Fruit fly (Drosophila melanogaster) whole organism, prepupa: Measurements from ENCODE around the gene CG33169.

Experiments
- CG11762 ChIP-seq: fragments of 200-800 bp; sonication (Bioruptor generic); optimal IDR thresholded peaks from 3 replicates; lab custom pipeline; 2016; ENCODE audit warnings: missing biosample characterization, missing genetic modification characterization; ENCODE audit not compliant: insufficient read depth
- CG1621 ChIP-seq: fragments of 200-800 bp; sonication (Bioruptor generic); optimal IDR thresholded peaks from 3 replicates; lab custom pipeline; 2018; ENCODE audit warnings: missing biosample characterization, mild to moderate bottlenecking, missing genetic modification characterization
- CG6163 ChIP-seq: fragments of 200-800 bp; sonication (Bioruptor generic); IDR thresholded peaks from 3 replicates; pipeline ENCODE4 v1.3.6; 2022; ENCODE audit warnings: missing biosample characterization, missing genetic modification characterization
- CG6808 ChIP-seq: fragments of 200-800 bp; sonication (Bioruptor generic); optimal IDR thresholded peaks from 3 replicates; lab custom pipeline; 2017; ENCODE audit warnings: missing biosample characterization, missing genetic modification characterization, mild to moderate bottlenecking, moderate library complexity, missing genetic modification reagents
- CG6854 ChIP-seq: fragments of 200-800 bp; sonication (Bioruptor generic); optimal IDR thresholded peaks from 2 replicates; lab custom pipeline; 2017; ENCODE audit warnings: missing biosample characterization, mild to moderate bottlenecking, missing genetic modification characterization
- Eip75B ChIP-seq: fragments of 200-800 bp; sonication (Bioruptor generic); optimal IDR thresholded peaks from 3 replicates; lab custom pipeline; 2016; ENCODE audit warnings: missing biosample characterization, missing genetic modification characterization
- Gug ChIP-seq: fragments of 200-800 bp; sonication (Bioruptor generic); IDR thresholded peaks from 2 replicates; pipeline ENCODE4 v1.3.6; 2022; ENCODE audit warnings: missing biosample characterization, missing genetic modification characterization
- Met ChIP-seq: fragments of 200-800 bp; sonication (Bioruptor generic); optimal IDR thresholded peaks from 3 replicates; lab custom pipeline; 2016; ENCODE audit warnings: missing biosample characterization, missing genetic modification characterization
- Sox102F ChIP-seq: fragments of 200-800 bp; sonication (Bioruptor generic); optimal IDR thresholded peaks from 2 replicates; lab custom pipeline; 2016; ENCODE audit warnings: missing biosample characterization, mild to moderate bottlenecking, missing genetic modification characterization
- topi ChIP-seq: fragments of 200-800 bp; sonication (Bioruptor generic); optimal IDR thresholded peaks from 3 replicates; lab custom pipeline; 2016; ENCODE audit warnings: missing biosample characterization, missing genetic modification characterization

DNA sequence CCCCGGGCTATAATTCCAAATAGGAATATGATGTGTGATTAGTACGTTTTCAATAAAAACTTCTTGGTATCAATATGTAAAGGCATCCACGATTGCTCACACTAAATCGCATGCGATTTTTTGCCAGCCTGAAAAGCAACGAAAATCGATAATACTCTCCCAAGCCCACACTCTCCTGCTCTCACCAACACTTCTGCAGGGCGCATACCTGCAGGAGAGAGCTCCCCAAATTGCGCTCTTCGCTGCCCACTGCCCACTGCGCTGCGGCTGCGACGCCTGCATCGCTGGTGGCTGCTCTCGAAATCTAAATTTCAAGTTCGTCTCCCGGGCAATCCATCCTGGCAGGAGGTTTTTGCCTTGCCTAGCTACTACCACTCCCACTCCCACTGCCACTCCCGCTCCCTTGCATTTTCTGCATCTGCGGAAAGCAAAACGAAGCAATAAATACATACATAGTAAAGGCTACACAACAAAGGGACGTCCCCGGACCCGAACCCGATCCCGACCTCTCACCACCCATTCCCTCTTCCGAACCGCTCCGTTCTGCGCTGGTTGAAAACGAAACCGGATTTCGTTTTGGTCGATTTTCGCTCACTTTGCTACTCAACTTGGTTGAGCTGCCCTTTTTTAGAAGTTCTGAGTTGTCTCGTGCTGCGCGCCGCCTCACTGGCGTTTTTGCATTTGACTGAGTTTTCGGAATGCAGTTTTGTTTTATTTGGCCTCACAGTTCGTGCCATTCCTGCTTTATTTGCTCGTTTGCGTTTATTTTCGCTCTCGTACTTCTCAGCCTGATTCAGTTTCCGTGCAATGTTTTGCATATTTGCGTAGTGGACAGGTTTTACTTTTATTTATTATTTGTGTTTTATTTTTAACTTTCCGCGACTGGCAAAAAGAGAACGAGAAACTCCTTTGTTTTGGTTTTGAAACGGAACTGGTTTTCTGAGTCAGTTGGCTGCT lies 12.2 kb upstream of the CG33169 start:
- TF ChIP-seq CG6808 (peak; percentile 96), CG6854 (GFP tag; lab: Kevin White, UChicago) (peak; percentile 90), Eip75B (peak; percentile 78), Sox102F (GFP tag; lab: Kevin White, UChicago) (peak; percentile 72), Gug (GFP tag; lab: Robert Waterston, UW) (0 out of 2 replicates have a peak, but pooled peaks have one; percentile 8), CG6163 (GFP tag; lab: Robert Waterston, UW) (peak; percentile 79; the same call in 2 of the 3 replicates), topi (peak; percentile 26), CG11762 (GFP tag; lab: Kevin White, UChicago) (peak; percentile 1), Met (GFP tag; lab: Kevin White, UChicago) (peak; percentile 34), CG1621 (peak; percentile 85)
